Worm (Caenorhabditis elegans): ENCODE data around the gene R12C12.10.

DNA sequence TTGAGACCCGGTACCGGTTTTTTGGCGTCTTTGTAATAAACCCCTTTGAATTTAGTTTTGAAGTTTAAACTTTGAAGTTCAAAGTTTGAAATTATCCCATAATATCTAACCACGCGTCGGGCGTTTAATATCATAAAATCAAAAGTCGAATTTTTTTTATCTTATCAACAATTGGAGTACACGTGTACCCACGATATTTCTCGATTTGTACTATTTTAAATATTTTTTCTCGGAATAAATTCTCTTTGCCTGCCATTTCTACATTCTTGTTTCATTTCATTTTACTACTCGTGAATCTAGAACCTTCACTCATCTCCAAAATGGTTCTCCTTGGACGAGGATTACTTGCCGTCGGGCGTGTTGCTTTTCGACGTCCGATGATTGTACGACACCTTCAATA lies 7.1 kb upstream of the R12C12.10 start, which contains the start of gene gldc-1:
- no peak for TF ChIP-seq tra-4 (tag; optimal IDR thresholded peaks at IDR 0.05)
- no peak for TF ChIP-seq hnd-1 (tag; optimal IDR thresholded peaks at IDR 0.05)
- no peak for TF ChIP-seq ama-1 (optimal IDR thresholded peaks at IDR 0.05)
- no peak for TF ChIP-seq sea-1 (GFP tag; conservative IDR thresholded peaks at IDR 0.05)
- TF ChIP-seq tbx-37 (GFP tag; conservative IDR thresholded peaks at IDR 0.05), result no peak
- no peak for TF ChIP-seq ets-7 (tag; optimal IDR thresholded peaks at IDR 0.05)
- no peak for TF ChIP-seq pes-1 (GFP tag; IDR thresholded peaks at IDR 0.05)
- no peak for TF ChIP-seq ceh-13 (GFP tag; optimal IDR thresholded peaks at IDR 0.05)
- TF ChIP-seq scrt-1 (GFP tag; IDR thresholded peaks at IDR 0.05), result no peak

Measured in whole organism, early embryonic.